Worm (Caenorhabditis elegans) whole organism, young adult: ENCODE data around the gene T05H10.4.
A peak's percentile ranks its signal among the peaks of the same experiment; 100 is the strongest.

Experiments used
- B0336.3 ChIP-seq: fragments of 200-800 bp; sonication (Bioruptor generic); IDR thresholded peaks from 2 replicates; pipeline ENCODE4 v1.3.6; 2022; ENCODE audit warnings: missing genetic modification characterization, missing compliant biosample characterization
- F10E7.11 ChIP-seq: sonication (generic microtip); optimal IDR thresholded peaks from 2 replicates; lab custom pipeline; 2017; ENCODE audit warnings: mild to moderate bottlenecking, missing genetic modification characterization, moderate library complexity, missing compliant biosample characterization
- F22D6.2 ChIP-seq: sonication (generic microtip); optimal IDR thresholded peaks from 2 replicates; lab custom pipeline; 2016; ENCODE audit warnings: mild to moderate bottlenecking, missing genetic modification characterization, missing compliant biosample characterization
- F33H1.4 ChIP-seq: fragments of 200-800 bp; sonication (Bioruptor generic); IDR thresholded peaks from 2 replicates; pipeline ENCODE4 v1.3.6; 2022; ENCODE audit warnings: missing genetic modification reagents, missing genetic modification characterization, missing compliant biosample characterization
- F49E8.2 ChIP-seq: sonication (generic microtip); optimal IDR thresholded peaks from 3 replicates; lab custom pipeline; 2017; ENCODE audit warnings: missing genetic modification characterization, mild to moderate bottlenecking, missing compliant biosample characterization, antibody characterized with exemption, moderate library complexity; ENCODE audit not compliant: insufficient read depth
- F52B5.7 ChIP-seq: sonication (generic microtip); optimal IDR thresholded peaks from 2 replicates; lab custom pipeline; 2016; ENCODE audit warnings: mild to moderate bottlenecking, missing genetic modification characterization, missing compliant biosample characterization
- T07F8.4 ChIP-seq: sonication (generic microtip); optimal IDR thresholded peaks from 2 replicates; lab custom pipeline; 2016; ENCODE audit warnings: mild to moderate bottlenecking, missing genetic modification characterization, moderate library complexity, missing compliant biosample characterization
- Y67H2A.10 ChIP-seq: fragments of 200-800 bp; sonication (Bioruptor generic); conservative IDR thresholded peaks from 2 replicates; pipeline ENCODE4 v1.3.6; 2022; ENCODE audit warnings: missing genetic modification reagents, missing genetic modification characterization, missing compliant biosample characterization
- Y79H2A.3 ChIP-seq: fragments of 200-800 bp; sonication (Bioruptor generic); conservative IDR thresholded peaks from 2 replicates; pipeline ENCODE4 v1.3.6; 2022; ENCODE audit warnings: missing genetic modification reagents, missing genetic modification characterization, missing compliant biosample characterization
- bed-1 ChIP-seq: fragments of 200-800 bp; sonication (Bioruptor generic); IDR thresholded peaks from 2 replicates; pipeline ENCODE4 v1.3.6; 2022; ENCODE audit warnings: missing genetic modification reagents, missing genetic modification characterization, missing compliant biosample characterization
- bed-2 ChIP-seq: fragments of 200-800 bp; sonication (Bioruptor generic); IDR thresholded peaks from 2 replicates; pipeline ENCODE4 v1.3.6; 2022; ENCODE audit warnings: missing genetic modification reagents, missing genetic modification characterization, missing compliant biosample characterization
- ccch-3 ChIP-seq: fragments of 200-800 bp; sonication (Bioruptor generic); optimal IDR thresholded peaks from 2 replicates; lab custom pipeline; 2018; ENCODE audit warnings: mild to moderate bottlenecking, missing genetic modification characterization, missing compliant biosample characterization
- cebp-1 ChIP-seq, 2 experiments: fragments of 200-800 bp in 1 of 2; sonication (Bioruptor generic) in 1 of 2; sonication (generic microtip) in 1 of 2; IDR thresholded peaks in 1 of 2; optimal IDR thresholded peaks in 1 of 2; 2 replicates each; pipeline versions ENCODE4 v1.3.6 to Lab custom; 2017 to 2022; ENCODE audit warnings: missing compliant biosample characterization in 2 of 2, missing genetic modification characterization in 2 of 2, mild to moderate bottlenecking in 1 of 2, missing genetic modification reagents in 1 of 2, moderate library complexity in 1 of 2
- cebp-2 ChIP-seq: fragments of 200-800 bp; sonication (Bioruptor generic); IDR thresholded peaks from 2 replicates; pipeline ENCODE4 v1.3.6; 2022; ENCODE audit warnings: missing genetic modification characterization, missing compliant biosample characterization
- ceh-58 ChIP-seq: fragments of 200-800 bp; sonication (Bioruptor generic); IDR thresholded peaks from 2 replicates; pipeline ENCODE4 v1.3.6; 2022; ENCODE audit warnings: missing genetic modification characterization, missing compliant biosample characterization
- ceh-79 ChIP-seq: sonication (generic microtip); optimal IDR thresholded peaks from 2 replicates; lab custom pipeline; 2017; ENCODE audit warnings: mild to moderate bottlenecking, missing genetic modification characterization, missing compliant biosample characterization
- chd-7 ChIP-seq: sonication (generic microtip); optimal IDR thresholded peaks from 2 replicates; lab custom pipeline; 2016; ENCODE audit warnings: mild to moderate bottlenecking, missing genetic modification characterization, moderate library complexity, missing compliant biosample characterization
- efl-1 ChIP-seq: fragments of 150-350 bp; optimal IDR thresholded peaks from 2 replicates; lab custom pipeline; 2014; ENCODE audit warnings: missing biosample characterization, missing genetic modification reagents, missing genetic modification characterization
- egl-18 ChIP-seq: fragments of 200-800 bp; sonication (Bioruptor generic); IDR thresholded peaks from 2 replicates; pipeline ENCODE4 v1.3.6; 2022; ENCODE audit warnings: missing genetic modification reagents, missing genetic modification characterization, missing compliant biosample characterization
- ekl-4 ChIP-seq: fragments of 200-800 bp; sonication (Bioruptor generic); IDR thresholded peaks from 2 replicates; pipeline ENCODE4 v1.3.6; 2022; ENCODE audit warnings: missing genetic modification reagents, missing genetic modification characterization, missing compliant biosample characterization
- gei-17 ChIP-seq: fragments of 200-800 bp; sonication (Bioruptor generic); optimal IDR thresholded peaks from 2 replicates; lab custom pipeline; 2018; ENCODE audit warnings: mild to moderate bottlenecking, missing genetic modification characterization, missing compliant biosample characterization
- him-1 ChIP-seq: sonication (generic microtip); optimal IDR thresholded peaks from 2 replicates; lab custom pipeline; 2016; ENCODE audit warnings: missing genotype, missing genetic modification reagents, missing genetic modification characterization, missing compliant biosample characterization
- hmg-1.2 ChIP-seq: fragments of 200-800 bp; sonication (Bioruptor generic); IDR thresholded peaks from 2 replicates; pipeline ENCODE4 v1.3.6; 2022; ENCODE audit warnings: missing genetic modification reagents, missing genetic modification characterization, missing compliant biosample characterization
- hrde-1 ChIP-seq: sonication (generic microtip); optimal IDR thresholded peaks from 2 replicates; lab custom pipeline; 2016; ENCODE audit warnings: missing genetic modification characterization, mild to moderate bottlenecking, missing compliant biosample characterization, moderate library complexity, missing genotype, missing genetic modification reagents, borderline replicate concordance
- lag-1 ChIP-seq: fragments of 200-800 bp; sonication (Bioruptor generic); IDR thresholded peaks from 2 replicates; pipeline ENCODE4 v1.3.6; 2022; ENCODE audit warnings: missing genetic modification reagents, missing genetic modification characterization, missing compliant biosample characterization
- lin-26 ChIP-seq: fragments of 200-800 bp; sonication (Bioruptor generic); IDR thresholded peaks from 2 replicates; pipeline ENCODE4 v1.3.6; 2022; ENCODE audit warnings: missing genetic modification reagents, missing genetic modification characterization, missing compliant biosample characterization
- lin-40 ChIP-seq: sonication (generic microtip); optimal IDR thresholded peaks from 2 replicates; lab custom pipeline; 2016; ENCODE audit warnings: missing genetic modification characterization, mild to moderate bottlenecking, missing compliant biosample characterization, missing genotype, missing genetic modification reagents
- lin-54 ChIP-seq: fragments of 200-800 bp; sonication (Bioruptor generic); optimal IDR thresholded peaks from 2 replicates; lab custom pipeline; 2018; ENCODE audit warnings: mild to moderate bottlenecking, missing genetic modification characterization, missing compliant biosample characterization
- lir-1 ChIP-seq: fragments of 200-800 bp; sonication (Bioruptor generic); conservative IDR thresholded peaks from 2 replicates; pipeline ENCODE4 v1.3.6; 2022; ENCODE audit warnings: missing genetic modification reagents, missing genetic modification characterization, missing compliant biosample characterization
- lsy-27 ChIP-seq: sonication (generic microtip); optimal IDR thresholded peaks from 2 replicates; lab custom pipeline; 2017; ENCODE audit warnings: missing genetic modification characterization, mild to moderate bottlenecking, missing compliant biosample characterization, antibody characterized with exemption, missing genotype, borderline replicate concordance; ENCODE audit not compliant: insufficient read depth
- madf-6 ChIP-seq: fragments of 200-800 bp; sonication (Bioruptor generic); IDR thresholded peaks from 2 replicates; pipeline ENCODE4 v1.3.6; 2022; ENCODE audit warnings: missing genetic modification reagents, missing genetic modification characterization, missing compliant biosample characterization
- madf-8 ChIP-seq: fragments of 200-800 bp; sonication (Bioruptor generic); conservative IDR thresholded peaks from 2 replicates; pipeline ENCODE4 v1.3.6; 2022; ENCODE audit warnings: missing genetic modification reagents, missing genetic modification characterization, missing compliant biosample characterization
- mcd-1 ChIP-seq: fragments of 200-800 bp; sonication (Bioruptor generic); IDR thresholded peaks from 2 replicates; pipeline ENCODE4 v1.3.6; 2022; ENCODE audit warnings: missing genetic modification reagents, missing genetic modification characterization, missing compliant biosample characterization
- nhr-179 ChIP-seq: sonication (generic microtip); optimal IDR thresholded peaks from 2 replicates; lab custom pipeline; 2016; ENCODE audit warnings: mild to moderate bottlenecking, missing genetic modification characterization, missing compliant biosample characterization
- nhr-27 ChIP-seq: fragments of 200-800 bp; sonication (Bioruptor generic); optimal IDR thresholded peaks from 2 replicates; lab custom pipeline; 2018; ENCODE audit warnings: mild to moderate bottlenecking, missing genetic modification characterization, moderate library complexity, missing compliant biosample characterization
- pbrm-1 ChIP-seq: fragments of 200-800 bp; sonication (Bioruptor generic); IDR thresholded peaks from 2 replicates; pipeline ENCODE4 v1.3.6; 2022; ENCODE audit warnings: missing genetic modification reagents, missing genetic modification characterization, missing compliant biosample characterization
- pha-4 ChIP-seq: fragments of 150-350 bp; sonication (generic microtip); optimal IDR thresholded peaks from 2 replicates; lab custom pipeline; 2014; ENCODE audit warnings: missing biosample characterization, missing genetic modification reagents, missing genetic modification characterization
- sea-2 ChIP-seq: fragments of 200-800 bp; sonication (Bioruptor generic); IDR thresholded peaks from 2 replicates; pipeline ENCODE4 v1.3.6; 2022; ENCODE audit warnings: missing genetic modification characterization, missing compliant biosample characterization
- snpc-1.3 ChIP-seq: sonication (generic microtip); optimal IDR thresholded peaks from 2 replicates; lab custom pipeline; 2017; ENCODE audit warnings: missing genetic modification characterization, mild to moderate bottlenecking, missing compliant biosample characterization, antibody characterized with exemption, moderate library complexity, missing genotype, missing genetic modification reagents; ENCODE audit not compliant: insufficient read depth
- snpc-4 ChIP-seq, 5 experiments: fragments of 150-350 bp in 1 of 5; sonication (generic microtip) in 4 of 5; optimal IDR thresholded peaks; 2 replicates each; lab custom pipeline; 2014 to 2018; ENCODE audit warnings: missing genetic modification characterization in 5 of 5, missing biosample characterization in 3 of 5, antibody characterized with exemption in 2 of 5, mild to moderate bottlenecking in 2 of 5, missing compliant biosample characterization in 2 of 5, missing genotype in 2 of 5, moderate library complexity in 2 of 5, missing genetic modification reagents in 1 of 5
- tbx-9 ChIP-seq: sonication (generic microtip); optimal IDR thresholded peaks from 2 replicates; lab custom pipeline; 2016; ENCODE audit warnings: borderline replicate concordance, missing genetic modification characterization, inconsistent platforms, missing compliant biosample characterization
- ztf-26 ChIP-seq: sonication (generic microtip); optimal IDR thresholded peaks from 2 replicates; lab custom pipeline; 2017; ENCODE audit warnings: missing genetic modification characterization, missing compliant biosample characterization

T05H10.4 gene

ce11 chrII:8022461-8022860 is 30.5 kb upstream of the T05H10.4 start, which contains the start of gene hda-2:
TSS of gene hda-2 (minus strand) at chrII:8022561.
- TF ChIP-seq ekl-4 (0 out of 2 replicates have a peak, but pooled peaks have one; percentile 26), Y67H2A.10 (GFP tag; lab: Robert Waterston, UW) (no peak), hrde-1 (tag; lab: Kevin White, UChicago) (peak; percentile 9), madf-6 (GFP tag; lab: Robert Waterston, UW) (no peak), pbrm-1 (GFP tag; lab: Robert Waterston, UW) (0 out of 2 replicates have a peak, but pooled peaks have one; percentile 18)

- TF ChIP-seq lin-54 (GFP tag; lab: Kevin White, UChicago) (no peak), tbx-9 (tag; lab: Kevin White, UChicago) (no peak), efl-1 (no peak), ztf-26 (tag; lab: Kevin White, UChicago) (no peak), F49E8.2 (no peak), him-1 (tag; lab: Kevin White, UChicago) (no peak), F10E7.11 (tag; lab: Kevin White, UChicago) (no peak), F33H1.4 (GFP tag; lab: Robert Waterston, UW) (no peak), ceh-58 (GFP tag; lab: Robert Waterston, UW) (no peak), lir-1 (GFP tag; lab: Robert Waterston, UW) (no peak), madf-6 (GFP tag; lab: Robert Waterston, UW) (no peak), lsy-27 (no peak), madf-8 (GFP tag; lab: Robert Waterston, UW) (no peak), egl-18 (GFP tag; lab: Robert Waterston, UW) (no peak)
These were observed 25.3 kb upstream of the T05H10.4 start, which contains the start of gene swsn-7 for ce11 chrII:8027663-8028062. TSS of gene swsn-7 (minus strand) at chrII:8027763.

DNA sequence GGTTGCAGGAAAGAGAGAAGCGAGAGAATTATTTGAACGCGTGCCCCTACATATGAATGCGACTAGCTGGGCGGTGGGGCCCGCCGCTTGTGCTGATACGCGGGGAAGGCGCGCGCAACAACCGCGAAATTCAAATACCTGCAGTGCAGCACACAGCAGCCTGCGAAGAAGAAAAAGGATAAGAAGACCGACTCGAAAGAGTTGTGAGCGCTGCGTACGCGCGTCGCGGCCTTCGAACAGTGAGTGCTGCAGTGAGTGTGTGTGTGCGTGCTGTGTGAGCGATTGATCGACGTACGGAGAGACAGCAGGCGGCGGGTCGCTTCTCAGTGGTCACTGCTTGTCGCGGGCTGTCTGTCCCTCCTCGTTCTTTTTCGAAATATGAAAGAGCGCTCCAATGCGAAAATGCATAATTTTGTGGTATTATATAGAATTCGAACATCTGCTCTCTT is 24.7 kb upstream of the T05H10.4 start:
- TF ChIP-seq lin-26 (GFP tag; lab: Robert Waterston, UW) (peak; percentile 79), bed-2 (no peak), T07F8.4 (tag; lab: Kevin White, UChicago) (peak; percentile 46), nhr-27 (tag; lab: Kevin White, UChicago) (no peak), F52B5.7 (tag; lab: Kevin White, UChicago) (peak; percentile 81), efl-1 (peak; percentile 30), ccch-3 (no peak), hrde-1 (tag; lab: Kevin White, UChicago) (no peak), bed-1 (GFP tag; lab: Robert Waterston, UW) (no peak), gei-17 (GFP tag; lab: Kevin White, UChicago) (peak; percentile 76), pbrm-1 (GFP tag; lab: Robert Waterston, UW) (peak; percentile 65), madf-8 (GFP tag; lab: Robert Waterston, UW) (0 out of 2 replicates have a peak, but pooled peaks have one; percentile 14), snpc-4 (GFP tag; optimal IDR thresholded peaks at IDR 0.05; lab: Kevin White, UChicago) (peak; percentile 54), snpc-4 (tag; optimal IDR thresholded peaks at IDR 0.05; lab: Kevin White, UChicago) (peak; percentile 23 to 68 (median 42)), ceh-79 (tag; lab: Kevin White, UChicago) (no peak), Y67H2A.10 (GFP tag; lab: Robert Waterston, UW) (peak; percentile 41; the same call in 1 of the 2 replicates), him-1 (tag; lab: Kevin White, UChicago) (no peak), B0336.3 (GFP tag; lab: Robert Waterston, UW) (peak; percentile 90), mcd-1 (GFP tag; lab: Robert Waterston, UW) (peak; percentile 91), snpc-1.3 (no peak), hmg-1.2 (GFP tag; lab: Robert Waterston, UW) (peak; percentile 68), sea-2 (0 out of 2 replicates have a peak, but pooled peaks have one; percentile 79), lag-1 (GFP tag; lab: Robert Waterston, UW) (no peak), Y79H2A.3 (GFP tag; lab: Robert Waterston, UW) (no peak), chd-7 (tag; lab: Kevin White, UChicago) (peak; percentile 91), pha-4 (tag; lab: Kevin White, UChicago) (no peak), cebp-2 (GFP tag; lab: Robert Waterston, UW) (0 out of 2 replicates have a peak, but pooled peaks have one; percentile 21), lin-40 (tag; lab: Kevin White, UChicago) (peak; percentile 90), cebp-1 (GFP tag; IDR thresholded peaks at IDR 0.05; lab: Robert Waterston, UW) (peak; percentile 78), cebp-1 (tag; optimal IDR thresholded peaks at IDR 0.05; lab: Kevin White, UChicago) (peak; percentile 92), F22D6.2 (peak; percentile 70), nhr-179 (no peak)
